In genomic region chr3L:11091943-11092609, dm6 we compare ENCODE assay signal across 1 fruit fly cellular context.
TF ChIP-seq lines count a peak whose summit lies in the region.

No protein-coding gene starts in this region.

TF ChIP-seq in whole organism, embryonic, 481 proteins besides CTCF, POLR2A, EP300 and RAD21 (continued from another document and continues in another):
- TF ChIP-seq ERR (GFP tag; optimal IDR thresholded peaks at IDR 0.05; lab: Kevin White, UChicago) (peak; percentile 64), p53 (GFP tag; optimal IDR thresholded peaks at IDR 0.05; lab: Kevin White, UChicago) (peak; percentile 29), slbo (GFP tag; IDR thresholded peaks at IDR 0.05; lab: Robert Waterston, UW) (peak; percentile 48), ATbp (GFP tag; optimal IDR thresholded peaks at IDR 0.05; lab: Kevin White, UChicago) (no peak), CG34376 (GFP tag; optimal IDR thresholded peaks at IDR 0.05; lab: Kevin White, UChicago) (no peak), ase (GFP tag; IDR thresholded peaks at IDR 0.05; lab: Robert Waterston, UW) (no peak), tna (GFP tag; IDR thresholded peaks at IDR 0.05; lab: Robert Waterston, UW; ENCODE audit: partially characterized antibody) (no peak), CG11723 (GFP tag; optimal IDR thresholded peaks at IDR 0.05; lab: Kevin White, UChicago) (peak; percentile 2), NC2β (GFP tag; optimal IDR thresholded peaks at IDR 0.05; lab: Kevin White, UChicago) (peak; percentile 60), sug (tag; optimal IDR thresholded peaks at IDR 0.05; lab: Kevin White, UChicago) (peak; percentile 11), Mrtf (GFP tag; IDR thresholded peaks at IDR 0.05; lab: Robert Waterston, UW) (peak; percentile 62; the same call in 2 of the 3 replicates), CG12155 (GFP tag; optimal IDR thresholded peaks at IDR 0.05; lab: Kevin White, UChicago) (peak; percentile 57), amos (GFP tag; IDR thresholded peaks at IDR 0.05; lab: Robert Waterston, UW; ENCODE audit: partially characterized antibody) (0 out of 2 replicates have a peak, but pooled peaks have one; percentile 21), mirr (GFP tag; optimal IDR thresholded peaks at IDR 0.05; lab: Kevin White, UChicago) (peak; percentile 5), CG10366 (GFP tag; IDR thresholded peaks at IDR 0.05; lab: Robert Waterston, UW) (no peak), CG14965 (GFP tag; optimal IDR thresholded peaks at IDR 0.05; lab: Kevin White, UChicago; ENCODE audit: borderline replicate concordance) (no peak), sd (tag; optimal IDR thresholded peaks at IDR 0.05; lab: Kevin White, UChicago) (peak; percentile 34), oc (tag; optimal IDR thresholded peaks at IDR 0.05; lab: Kevin White, UChicago) (peak; percentile 62), zfh2 (GFP tag; optimal IDR thresholded peaks at IDR 0.05; lab: Kevin White, UChicago) (peak; percentile 51), Scr (GFP tag; IDR thresholded peaks at IDR 0.05; lab: Robert Waterston, UW; ENCODE audit: partially characterized antibody) (peak; percentile 45; the same call in 1 of the 2 replicates), nerfin-2 (GFP tag; IDR thresholded peaks at IDR 0.05; lab: Robert Waterston, UW; ENCODE audit: partially characterized antibody) (no peak), CkIIα-i1 (GFP tag; IDR thresholded peaks at IDR 0.05; lab: Robert Waterston, UW) (no peak), CG6689 (GFP tag; IDR thresholded peaks at IDR 0.05; lab: Robert Waterston, UW) (no peak), CG4854 (GFP tag; optimal IDR thresholded peaks at IDR 0.05; lab: Kevin White, UChicago) (peak; percentile 14), klu (GFP tag; IDR thresholded peaks at IDR 0.05; lab: Robert Waterston, UW) (0 out of 2 replicates have a peak, but pooled peaks have one; percentile 40), bbx (GFP tag; IDR thresholded peaks at IDR 0.05; lab: Robert Waterston, UW; ENCODE audit: partially characterized antibody) (peak; percentile 48), D19A (tag; optimal IDR thresholded peaks at IDR 0.05; lab: Kevin White, UChicago) (no peak), CG2120 (GFP tag; optimal IDR thresholded peaks at IDR 0.05; lab: Kevin White, UChicago) (peak; percentile 48), Aef1 (GFP tag; IDR thresholded peaks at IDR 0.05; lab: Robert Waterston, UW) (no peak; the same call in 2 of the 3 replicates), CG16779 (GFP tag; IDR thresholded peaks at IDR 0.05; lab: Robert Waterston, UW) (peak; percentile 68; the same call in 1 of the 2 replicates), vfl (GFP tag; optimal IDR thresholded peaks at IDR 0.05; lab: Kevin White, UChicago) (peak; percentile 22), Dek (tag; optimal IDR thresholded peaks at IDR 0.05; lab: Kevin White, UChicago) (peak; percentile 2), CG9437 (GFP tag; optimal IDR thresholded peaks at IDR 0.05; lab: Kevin White, UChicago) (peak; percentile 40), CG5953 (GFP tag; IDR thresholded peaks at IDR 0.05; lab: Robert Waterston, UW) (no peak), CG1832 (GFP tag; optimal IDR thresholded peaks at IDR 0.05; lab: Kevin White, UChicago) (no peak), CG9817 (tag; optimal IDR thresholded peaks at IDR 0.05; lab: Kevin White, UChicago) (peak; percentile 10), Side (GFP tag; optimal IDR thresholded peaks at IDR 0.05; lab: Kevin White, UChicago) (peak; percentile 76), lilli (GFP tag; optimal IDR thresholded peaks at IDR 0.05; lab: Kevin White, UChicago) (peak; percentile 30), cato (GFP tag; optimal IDR thresholded peaks at IDR 0.05; lab: Kevin White, UChicago; ENCODE audit: borderline replicate concordance) (no peak), pfk (GFP tag; optimal IDR thresholded peaks at IDR 0.05; lab: Kevin White, UChicago) (no peak), CG4328 (GFP tag; optimal IDR thresholded peaks at IDR 0.05; lab: Kevin White, UChicago) (peak; percentile 35), CG15073 (GFP tag; optimal IDR thresholded peaks at IDR 0.05; lab: Kevin White, UChicago) (no peak), CG11085 (GFP tag; IDR thresholded peaks at IDR 0.05; lab: Robert Waterston, UW) (no peak), mld (GFP tag; IDR thresholded peaks at IDR 0.05; lab: Robert Waterston, UW; ENCODE audit: partially characterized antibody) (no peak), cas (GFP tag; IDR thresholded peaks at IDR 0.05; lab: Robert Waterston, UW) (no peak), fd3F (GFP tag; optimal IDR thresholded peaks at IDR 0.05; lab: Kevin White, UChicago) (no peak), CG8359 (GFP tag; optimal IDR thresholded peaks at IDR 0.05; lab: Kevin White, UChicago; ENCODE audit: borderline replicate concordance) (no peak), Ssrp (tag; optimal IDR thresholded peaks at IDR 0.05; lab: Kevin White, UChicago) (no peak), CG11695 (GFP tag; IDR thresholded peaks at IDR 0.05; lab: Robert Waterston, UW) (0 out of 3 replicates have a peak, but pooled peaks have one; percentile 15), bsh (GFP tag; optimal IDR thresholded peaks at IDR 0.05; lab: Kevin White, UChicago) (peak in 1 of 2 experiments; percentile 34), peb (GFP tag; IDR thresholded peaks at IDR 0.05; lab: Robert Waterston, UW) (0 out of 2 replicates have a peak, but pooled peaks have one; percentile 20), CG7357 (GFP tag; IDR thresholded peaks at IDR 0.05; lab: Robert Waterston, UW) (no peak), lov (optimal IDR thresholded peaks at IDR 0.05; lab: Kevin White, UChicago) (no peak), lov (GFP tag; IDR thresholded peaks at IDR 0.05; lab: Robert Waterston, UW) (0 out of 3 replicates have a peak, but pooled peaks have one; percentile 5), E2f2 (GFP tag; IDR thresholded peaks at IDR 0.05; lab: Robert Waterston, UW) (peak; percentile 34; the same call in 1 of the 2 replicates), Drgx (GFP tag; IDR thresholded peaks at IDR 0.05; lab: Robert Waterston, UW) (no peak), Pdp1 (GFP tag; optimal IDR thresholded peaks at IDR 0.05; lab: Kevin White, UChicago) (peak; percentile 37 to 98), wdn (GFP tag; IDR thresholded peaks at IDR 0.05; lab: Robert Waterston, UW) (no peak), sim (GFP tag; IDR thresholded peaks at IDR 0.05; lab: Robert Waterston, UW) (no peak), CG7745 (tag; optimal IDR thresholded peaks at IDR 0.05; lab: Kevin White, UChicago) (no peak), cg (GFP tag; optimal IDR thresholded peaks at IDR 0.05; lab: Kevin White, UChicago) (no peak), nom (GFP tag; optimal IDR thresholded peaks at IDR 0.05; lab: Kevin White, UChicago) (peak; percentile 59), Awh (GFP tag; IDR thresholded peaks at IDR 0.05; lab: Robert Waterston, UW) (no peak), pum (GFP tag; optimal IDR thresholded peaks at IDR 0.05; lab: Kevin White, UChicago) (peak; percentile 61), Max (GFP tag; optimal IDR thresholded peaks at IDR 0.05; lab: Kevin White, UChicago) (peak; percentile 7), jigr1 (GFP tag; IDR thresholded peaks at IDR 0.05; lab: Robert Waterston, UW) (no peak), CG9609 (GFP tag; optimal IDR thresholded peaks at IDR 0.05; lab: Kevin White, UChicago) (peak; percentile 22), CG2875 (GFP tag; optimal IDR thresholded peaks at IDR 0.05; lab: Kevin White, UChicago) (no peak), ftz-f1 (GFP tag; optimal IDR thresholded peaks at IDR 0.05; lab: Kevin White, UChicago) (peak; percentile 75), dmrt11E (tag; optimal IDR thresholded peaks at IDR 0.05; lab: Kevin White, UChicago) (peak; percentile 31), CG6765 (GFP tag; optimal IDR thresholded peaks at IDR 0.05; lab: Kevin White, UChicago) (no peak), kni (GFP tag; optimal IDR thresholded peaks at IDR 0.05; lab: Kevin White, UChicago) (peak; percentile 79), Ets97D (GFP tag; optimal IDR thresholded peaks at IDR 0.05; lab: Kevin White, UChicago) (peak; percentile 63), CG4617 (GFP tag; optimal IDR thresholded peaks at IDR 0.05; lab: Kevin White, UChicago; ENCODE audit: borderline replicate concordance) (peak; percentile 94), ci (GFP tag; IDR thresholded peaks at IDR 0.05; lab: Robert Waterston, UW) (peak; percentile 77; the same call in 2 of the 3 replicates), CG5245 (GFP tag; optimal IDR thresholded peaks at IDR 0.05; lab: Kevin White, UChicago) (peak; percentile 29), Nf-YB (GFP tag; optimal IDR thresholded peaks at IDR 0.05; lab: Kevin White, UChicago) (peak; percentile 3), CG2202 (tag; optimal IDR thresholded peaks at IDR 0.05; lab: Kevin White, UChicago) (no peak), CG17568 (GFP tag; optimal IDR thresholded peaks at IDR 0.05; lab: Kevin White, UChicago) (no peak), CG4820 (GFP tag; optimal IDR thresholded peaks at IDR 0.05; lab: Kevin White, UChicago) (peak; percentile 39), Dip3 (GFP tag; optimal IDR thresholded peaks at IDR 0.05; lab: Kevin White, UChicago) (peak; percentile 48), nau (GFP tag; optimal IDR thresholded peaks at IDR 0.05; lab: Kevin White, UChicago) (peak; percentile 47), tio (GFP tag; optimal IDR thresholded peaks at IDR 0.05; lab: Kevin White, UChicago) (no peak), E2f1 (GFP tag; IDR thresholded peaks at IDR 0.05; lab: Robert Waterston, UW) (no peak), Rx (GFP tag; IDR thresholded peaks at IDR 0.05; lab: Robert Waterston, UW) (0 out of 2 replicates have a peak, but pooled peaks have one; percentile 26), seq (GFP tag; IDR thresholded peaks at IDR 0.05; lab: Robert Waterston, UW) (no peak), CG1233 (GFP tag; optimal IDR thresholded peaks at IDR 0.05; lab: Kevin White, UChicago) (peak; percentile 12), Opbp (GFP tag; IDR thresholded peaks at IDR 0.05; lab: Robert Waterston, UW; ENCODE audit: partially characterized antibody) (peak; percentile 42; the same call in 1 of the 3 replicates), CG13287 (GFP tag; IDR thresholded peaks at IDR 0.05; lab: Robert Waterston, UW; ENCODE audit: partially characterized antibody) (no peak; the same call in 1 of the 2 replicates), Dbx (GFP tag; IDR thresholded peaks at IDR 0.05; lab: Robert Waterston, UW) (0 out of 3 replicates have a peak, but pooled peaks have one; percentile 53), inv (GFP tag; IDR thresholded peaks at IDR 0.05; lab: Robert Waterston, UW; ENCODE audit: partially characterized antibody) (no peak), CG2889 (GFP tag; IDR thresholded peaks at IDR 0.05; lab: Robert Waterston, UW) (no peak), wor (GFP tag; IDR thresholded peaks at IDR 0.05; lab: Robert Waterston, UW) (no peak), HmgD (GFP tag; optimal IDR thresholded peaks at IDR 0.05; lab: Kevin White, UChicago) (no peak), CG18011 (GFP tag; optimal IDR thresholded peaks at IDR 0.05; lab: Kevin White, UChicago) (no peak), CG31388 (GFP tag; optimal IDR thresholded peaks at IDR 0.05; lab: Kevin White, UChicago) (no peak), CG6683 (GFP tag; optimal IDR thresholded peaks at IDR 0.05; lab: Kevin White, UChicago) (no peak), psq (GFP tag; optimal IDR thresholded peaks at IDR 0.05; lab: Kevin White, UChicago) (peak; percentile 67), Spps (tag; optimal IDR thresholded peaks at IDR 0.05; lab: Kevin White, UChicago) (no peak), Myb (GFP tag; optimal IDR thresholded peaks at IDR 0.05; lab: Kevin White, UChicago) (peak; percentile 64), emc (GFP tag; optimal IDR thresholded peaks at IDR 0.05; lab: Kevin White, UChicago) (no peak), CHES-1-like (GFP tag; optimal IDR thresholded peaks at IDR 0.05; lab: Kevin White, UChicago) (peak; percentile 63), CG7271 (tag; optimal IDR thresholded peaks at IDR 0.05; lab: Kevin White, UChicago) (no peak), CG15601 (tag; optimal IDR thresholded peaks at IDR 0.05; lab: Kevin White, UChicago) (peak; percentile 19), CG8765 (GFP tag; IDR thresholded peaks at IDR 0.05; lab: Robert Waterston, UW) (no peak), CG4730 (GFP tag; IDR thresholded peaks at IDR 0.05; lab: Robert Waterston, UW) (no peak), CG7928 (GFP tag; optimal IDR thresholded peaks at IDR 0.05; lab: Kevin White, UChicago) (no peak), Hr78 (GFP tag; optimal IDR thresholded peaks at IDR 0.05; lab: Kevin White, UChicago) (no peak), CG17385 (GFP tag; optimal IDR thresholded peaks at IDR 0.05; lab: Kevin White, UChicago) (peak; percentile 55), eve (GFP tag; optimal IDR thresholded peaks at IDR 0.05; lab: Kevin White, UChicago) (peak in 1 of 2 experiments; percentile 58), CG17802 (tag; optimal IDR thresholded peaks at IDR 0.05; lab: Kevin White, UChicago) (peak; percentile 12), GATAe (GFP tag; conservative IDR thresholded peaks at IDR 0.05; lab: Robert Waterston, UW) (no peak), chm (GFP tag; IDR thresholded peaks at IDR 0.05; lab: Robert Waterston, UW) (peak; percentile 84), CG32772 (GFP tag; IDR thresholded peaks at IDR 0.05; lab: Robert Waterston, UW) (no peak), CG34422 (GFP tag; IDR thresholded peaks at IDR 0.05; lab: Robert Waterston, UW) (peak; percentile 58; the same call in 2 of the 3 replicates), CG3838 (GFP tag; optimal IDR thresholded peaks at IDR 0.05; lab: Kevin White, UChicago) (no peak), Poxn (GFP tag; IDR thresholded peaks at IDR 0.05; lab: Robert Waterston, UW) (no peak), Ravus (GFP tag; IDR thresholded peaks at IDR 0.05; lab: Robert Waterston, UW) (no peak), lmd (GFP tag; IDR thresholded peaks at IDR 0.05; lab: Robert Waterston, UW) (peak; percentile 35), Fer2 (tag; optimal IDR thresholded peaks at IDR 0.05; lab: Kevin White, UChicago) (no peak), unc-4 (GFP tag; IDR thresholded peaks at IDR 0.05; lab: Robert Waterston, UW; ENCODE audit: partially characterized antibody) (no peak), CG12942 (GFP tag; optimal IDR thresholded peaks at IDR 0.05; lab: Kevin White, UChicago) (peak; percentile 39), CG2129 (GFP tag; IDR thresholded peaks at IDR 0.05; lab: Robert Waterston, UW; ENCODE audit: partially characterized antibody) (no peak), Camta (GFP tag; optimal IDR thresholded peaks at IDR 0.05; lab: Kevin White, UChicago) (peak; percentile 38), CG9215 (GFP tag; IDR thresholded peaks at IDR 0.05; lab: Robert Waterston, UW) (0 out of 2 replicates have a peak, but pooled peaks have one; percentile 6), PHDP (tag; optimal IDR thresholded peaks at IDR 0.05; lab: Kevin White, UChicago) (no peak), zf30C (GFP tag; optimal IDR thresholded peaks at IDR 0.05; lab: Kevin White, UChicago) (no peak), esg (GFP tag; conservative IDR thresholded peaks at IDR 0.05; lab: Robert Waterston, UW) (no peak), CG10431 (GFP tag; optimal IDR thresholded peaks at IDR 0.05; lab: Kevin White, UChicago) (peak; percentile 51)
